Worm (Caenorhabditis elegans): Measurements from ENCODE around the gene F13B12.6.

The F13B12.6 gene

DNA sequence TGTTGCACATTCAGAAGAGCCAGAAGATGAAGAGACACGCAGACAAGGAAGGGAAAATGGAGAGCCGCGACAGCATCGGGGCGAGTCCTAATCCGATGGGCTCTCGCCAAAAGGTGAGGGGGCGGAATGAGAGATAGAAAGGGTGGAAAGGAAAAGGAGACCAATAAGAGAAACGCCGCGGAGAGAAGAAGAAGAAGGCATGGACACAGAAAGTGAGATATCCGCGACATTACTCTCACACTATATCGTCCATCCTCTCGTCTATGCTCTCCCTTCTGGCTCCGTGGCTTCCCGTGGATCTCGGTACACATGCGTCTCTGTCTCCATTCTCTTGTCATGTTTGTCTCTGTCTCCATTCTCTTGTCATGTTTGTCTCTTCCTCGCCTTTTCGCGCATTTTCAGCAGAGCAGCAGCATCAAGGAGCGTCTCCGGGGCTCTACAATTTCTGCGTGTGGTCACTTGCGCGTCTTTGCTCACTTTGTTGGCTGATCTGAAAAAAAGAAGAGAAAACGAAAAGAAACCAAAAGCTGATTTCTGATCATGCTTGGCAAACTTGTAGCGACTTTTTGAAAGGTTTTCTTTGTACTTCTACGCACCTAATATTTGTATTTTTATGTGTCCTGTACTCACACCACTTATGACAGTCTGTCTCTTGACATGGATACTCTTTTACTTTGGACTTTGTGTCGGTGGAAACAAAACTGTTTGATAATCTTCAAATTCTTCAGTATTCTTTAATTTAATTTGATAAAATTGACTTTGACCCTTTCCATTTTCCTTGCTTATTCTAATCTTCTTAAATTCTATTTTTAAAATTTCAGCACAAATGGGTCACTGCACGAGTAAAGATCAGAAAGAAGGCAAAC is 14.3 kb downstream of the F13B12.6 start, which contains the start of gene gpa-7 (continued):
- TF ChIP-seq K12H6.12 (tag; optimal IDR thresholded peaks at IDR 0.05) (peak; percentile 76), F39B2.1 (GFP tag; IDR thresholded peaks at IDR 0.05) (no peak), Y95B8A.8 (GFP tag; IDR thresholded peaks at IDR 0.05) (no peak), Y53F4B.3 (GFP tag; IDR thresholded peaks at IDR 0.05) (no peak), Y53G8AR.9 (GFP tag; conservative IDR thresholded peaks at IDR 0.05) (no peak), athp-1 (tag; optimal IDR thresholded peaks at IDR 0.05) (no peak), egl-18 (GFP tag; IDR thresholded peaks at IDR 0.05) (0 out of 2 replicates have a peak, but pooled peaks have one; percentile 47), ceh-58 (GFP tag; IDR thresholded peaks at IDR 0.05) (no peak), B0261.1 (tag; optimal IDR thresholded peaks at IDR 0.05) (no peak), Y67H2A.10 (GFP tag; conservative IDR thresholded peaks at IDR 0.05) (no peak), B0019.2 (GFP tag; conservative IDR thresholded peaks at IDR 0.05) (no peak), ekl-4 (GFP tag; IDR thresholded peaks at IDR 0.05) (no peak), nhr-80 (tag; optimal IDR thresholded peaks at IDR 0.05) (no peak), lin-35 (GFP tag; optimal IDR thresholded peaks at IDR 0.05) (peak in 1 of 3 experiments; percentile 70), somi-1 (GFP tag; optimal IDR thresholded peaks at IDR 0.05) (peak; percentile 58), T26A5.8 (tag; optimal IDR thresholded peaks at IDR 0.05) (no peak), unc-62 (GFP tag; optimal IDR thresholded peaks at IDR 0.05) (no peak), cebp-1 (GFP tag; IDR thresholded peaks at IDR 0.05) (no peak), cebp-1 (tag; optimal IDR thresholded peaks at IDR 0.05) (peak; percentile 41), hmg-20 (GFP tag; IDR thresholded peaks at IDR 0.05) (no peak), die-1 (tag; optimal IDR thresholded peaks at IDR 0.05) (peak; percentile 13), aptf-2 (GFP tag; conservative IDR thresholded peaks at IDR 0.05) (no peak), hmg-1.2 (GFP tag; IDR thresholded peaks at IDR 0.05) (peak; percentile 59; the same call in 1 of the 2 replicates), F55B11.4 (tag; optimal IDR thresholded peaks at IDR 0.05; ENCODE audit: borderline replicate concordance, insufficient read depth) (no peak)

DNA sequence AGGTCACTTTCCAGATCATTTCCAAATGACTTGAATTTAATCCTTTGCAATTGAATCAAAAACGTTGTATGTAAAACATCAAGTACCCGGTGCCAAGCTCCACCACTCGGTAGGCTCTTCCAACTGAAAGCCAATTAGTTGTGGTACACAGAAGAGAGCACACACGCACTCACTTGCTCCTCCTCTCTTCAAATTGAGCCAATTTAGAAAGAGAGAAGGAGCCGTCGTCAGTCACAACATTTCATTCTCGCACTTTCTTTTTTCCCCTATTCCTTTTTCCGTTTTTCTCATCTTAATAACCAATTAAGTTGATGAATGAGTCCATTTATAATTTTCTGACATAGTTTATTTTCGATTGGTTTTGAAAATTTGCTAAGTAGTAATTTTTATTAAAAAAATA is 19.4 kb downstream of the F13B12.6 start:
- TF ChIP-seq egl-18 (GFP tag; IDR thresholded peaks at IDR 0.05) (no peak), F37B4.10 (GFP tag; IDR thresholded peaks at IDR 0.05) (no peak), K11D2.4 (GFP tag; IDR thresholded peaks at IDR 0.05) (no peak), ama-1 (optimal IDR thresholded peaks at IDR 0.05) (no peak), ama-1 (GFP tag; optimal IDR thresholded peaks at IDR 0.05) (no peak), F23B12.7 (tag; optimal IDR thresholded peaks at IDR 0.05; ENCODE audit: insufficient read depth) (no peak), repo-1 (tag; optimal IDR thresholded peaks at IDR 0.05) (no peak), lsl-1 (GFP tag; optimal IDR thresholded peaks at IDR 0.05) (no peak), lin-54 (GFP tag; optimal IDR thresholded peaks at IDR 0.05) (no peak), mel-28 (tag; optimal IDR thresholded peaks at IDR 0.05; ENCODE audit: borderline replicate concordance) (no peak), ceh-40 (GFP tag; IDR thresholded peaks at IDR 0.05) (no peak)

- TF ChIP-seq mes-4 (tag; optimal IDR thresholded peaks at IDR 0.05) (no peak), pha-4 (tag; optimal IDR thresholded peaks at IDR 0.05) (no peak), sea-2 (GFP tag; IDR thresholded peaks at IDR 0.05) (no peak), ceh-27 (GFP tag; optimal IDR thresholded peaks at IDR 0.05) (no peak), lin-54 (GFP tag; optimal IDR thresholded peaks at IDR 0.05) (no peak), B0035.1 (tag; optimal IDR thresholded peaks at IDR 0.05) (no peak), attf-3 (GFP tag; conservative IDR thresholded peaks at IDR 0.05) (no peak), snpc-1.3 (tag; optimal IDR thresholded peaks at IDR 0.05; ENCODE audit: insufficient read depth) (no peak), ccch-3 (GFP tag; optimal IDR thresholded peaks at IDR 0.05) (no peak), nfya-2 (GFP tag; IDR thresholded peaks at IDR 0.05) (no peak), unc-130 (GFP tag; optimal IDR thresholded peaks at IDR 0.05) (no peak), hlh-26 (GFP tag; conservative IDR thresholded peaks at IDR 0.05) (no peak), F23B12.7 (tag; optimal IDR thresholded peaks at IDR 0.05; ENCODE audit: insufficient read depth) (no peak), egl-44 (GFP tag; IDR thresholded peaks at IDR 0.05) (no peak), efl-1 (GFP tag; optimal IDR thresholded peaks at IDR 0.05) (no peak), nhr-80 (tag; optimal IDR thresholded peaks at IDR 0.05) (no peak)
Observed at ce11 chrIV:10396827-10397226, 20.9 kb downstream of the F13B12.6 start.

All from whole organism, young adult.